Fruit fly (Drosophila melanogaster) whole organism: ENCODE data around the gene Desi.

Source experiments
- EcR ChIP-seq, 2 experiments: fragments of >200 bp; optimal IDR thresholded peaks; 2 replicates each; lab custom pipeline; 2017; ENCODE audit warnings: missing biosample characterization in 2 of 2, missing genetic modification characterization in 2 of 2, missing genetic modification reagents in 2 of 2
- usp ChIP-seq: fragments of >200 bp; optimal IDR thresholded peaks from 2 replicates; lab custom pipeline; 2017; ENCODE audit warnings: missing biosample characterization, missing genetic modification characterization, mixed read lengths

DNA sequence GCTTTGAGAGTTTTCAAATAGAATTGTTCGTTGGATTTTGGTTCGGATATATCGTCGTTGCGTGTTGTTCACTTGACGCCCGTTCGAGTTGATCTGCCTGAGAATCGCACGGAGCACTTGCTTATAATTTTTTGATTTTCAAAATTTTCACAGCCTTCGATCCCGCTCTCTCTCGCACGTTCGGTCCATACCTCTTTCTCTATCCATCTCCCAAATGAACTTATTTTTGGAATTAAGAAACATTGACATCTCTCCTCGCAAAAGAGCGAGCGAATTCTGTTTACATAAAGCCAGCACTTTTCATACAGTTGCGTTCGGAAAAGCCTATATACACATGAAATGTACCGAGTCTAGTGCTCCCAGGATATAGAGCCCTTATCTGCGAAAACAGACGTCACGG is 2.1 kb upstream of the Desi start, which contains the start of the genes CG45076, CG45078 and fau:
- no peak for TF ChIP-seq EcR (GFP tag; optimal IDR thresholded peaks at IDR 0.05; lab: Kevin White, UChicago)
- TF ChIP-seq usp (GFP tag; lab: Kevin White, UChicago): no peak
